Worm (Caenorhabditis elegans) whole organism, late embryonic: Measurements from ENCODE around the gene siah-1.

Experiments
- fkh-10 ChIP-seq: fragments of 150-350 bp; optimal IDR thresholded peaks from 2 replicates; lab custom pipeline; 2014; ENCODE audit warnings: missing biosample characterization, missing genetic modification reagents, missing genetic modification characterization
- mec-3 ChIP-seq: sonication (generic microtip); optimal IDR thresholded peaks from 2 replicates; lab custom pipeline; 2016; ENCODE audit warnings: borderline replicate concordance, missing genetic modification characterization, missing compliant biosample characterization
- nhr-11 ChIP-seq: fragments of 150-350 bp; optimal IDR thresholded peaks from 2 replicates; lab custom pipeline; 2014; ENCODE audit warnings: missing biosample characterization, missing genetic modification characterization
- rnt-1 ChIP-seq: sonication (generic microtip); optimal IDR thresholded peaks from 2 replicates; lab custom pipeline; 2016; ENCODE audit warnings: missing genetic modification characterization, missing compliant biosample characterization
- unc-55 ChIP-seq: sonication (generic microtip); optimal IDR thresholded peaks from 2 replicates; lab custom pipeline; 2017; ENCODE audit warnings: missing biosample characterization, missing genetic modification reagents, missing genetic modification characterization

- TF ChIP-seq fkh-10 (GFP tag; lab: Kevin White, UChicago) (no peak), nhr-11 (tag; lab: Kevin White, UChicago) (no peak), rnt-1 (tag; lab: Kevin White, UChicago) (no peak), unc-55 (GFP tag; lab: Kevin White, UChicago) (peak; percentile 82), mec-3 (tag; lab: Kevin White, UChicago) (no peak)
Measured at ce11 chrIV:3765457-3765856, 21.6 kb downstream of the siah-1 start.
